Fruit fly (Drosophila melanogaster) whole organism, wandering third instar larva: ENCODE data around the gene CG4239.

ENCODE experiments used
- CG9705 ChIP-seq: fragments of 200-800 bp; sonication (Bioruptor generic); optimal IDR thresholded peaks from 2 replicates; lab custom pipeline; 2018; ENCODE audit warnings: missing biosample characterization, mild to moderate bottlenecking, missing genetic modification characterization
- Dfd ChIP-seq: fragments of >200 bp; optimal IDR thresholded peaks from 2 replicates; lab custom pipeline; 2017; ENCODE audit warnings: missing biosample characterization, missing genetic modification characterization
- Jra ChIP-seq: sonication (Bioruptor generic); optimal IDR thresholded peaks from 2 replicates; lab custom pipeline; 2016; ENCODE audit warnings: missing biosample characterization, missing genetic modification characterization
- Rel ChIP-seq, 2 experiments: fragments of 200-800 bp; sonication (Bioruptor generic) in 1 of 2; optimal IDR thresholded peaks; 2 replicates in 1 of 2; 3 replicates in 1 of 2; lab custom pipeline; 2016 to 2019; ENCODE audit warnings: mild to moderate bottlenecking in 2 of 2, missing biosample characterization in 2 of 2, missing genetic modification characterization in 2 of 2, moderate library complexity in 1 of 2
- Sp1 ChIP-seq: fragments of 200-800 bp; sonication (Bioruptor generic); optimal IDR thresholded peaks from 3 replicates; lab custom pipeline; 2019; ENCODE audit warnings: missing biosample characterization, mild to moderate bottlenecking, missing genetic modification characterization, moderate library complexity
- h ChIP-seq: fragments of 200-800 bp; sonication (Bioruptor generic); optimal IDR thresholded peaks from 3 replicates; lab custom pipeline; 2016; ENCODE audit warnings: missing biosample characterization, mild to moderate bottlenecking, missing genetic modification characterization
- pan ChIP-seq: fragments of >200 bp; optimal IDR thresholded peaks from 2 replicates; lab custom pipeline; 2017
- psq ChIP-seq: fragments of 200-800 bp; sonication (Bioruptor generic); optimal IDR thresholded peaks from 3 replicates; lab custom pipeline; 2017; ENCODE audit warnings: missing biosample characterization, mild to moderate bottlenecking, missing genetic modification characterization, moderate library complexity
- usp ChIP-seq: fragments of >200 bp; optimal IDR thresholded peaks from 2 replicates; lab custom pipeline; 2017; ENCODE audit warnings: missing biosample characterization, missing genetic modification characterization

DNA sequence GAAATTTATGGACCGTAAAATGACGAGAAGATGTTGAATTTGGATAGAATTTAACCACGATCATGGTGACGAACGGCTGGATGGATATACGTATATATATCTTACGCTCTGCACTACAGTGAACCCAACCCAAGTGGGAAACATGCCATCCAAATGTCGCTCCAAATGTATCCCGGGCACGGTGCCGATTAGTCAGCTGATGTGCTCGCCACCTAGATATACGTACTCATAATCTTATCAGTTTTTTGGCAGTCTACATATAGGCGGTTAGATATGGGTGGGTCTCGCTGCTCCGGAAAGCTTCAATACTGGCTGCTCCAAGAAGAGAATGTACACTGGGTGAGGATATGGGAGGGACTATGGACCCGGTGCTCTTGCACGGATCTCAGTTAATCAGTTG is 21.0 kb downstream of the CG4239 start:
- no peak for TF ChIP-seq psq
- TF ChIP-seq Sp1: no peak
- TF ChIP-seq Jra (GFP tag; lab: Kevin White, UChicago): no peak
- TF ChIP-seq pan (lab: Kevin White, UChicago): no peak
- no peak for TF ChIP-seq usp (GFP tag; lab: Kevin White, UChicago)
- no peak for TF ChIP-seq h (GFP tag; lab: Kevin White, UChicago)
- no peak for TF ChIP-seq CG9705 (GFP tag; lab: Kevin White, UChicago)
- no peak for TF ChIP-seq Dfd (GFP tag; lab: Kevin White, UChicago)
- TF ChIP-seq Rel (GFP tag; optimal IDR thresholded peaks at IDR 0.05; lab: Kevin White, UChicago): no peak
- TF ChIP-seq Rel (tag; optimal IDR thresholded peaks at IDR 0.05; lab: Kevin White, UChicago): no peak
